Fruit fly (Drosophila melanogaster) whole organism, wandering third instar larva: ENCODE data around the gene Or65c.

ENCODE experiments used
- GATAd ChIP-seq: sonication (Bioruptor generic); optimal IDR thresholded peaks from 2 replicates; lab custom pipeline; 2016; ENCODE audit warnings: missing biosample characterization, missing genetic modification characterization
- Hr78 ChIP-seq: fragments of >200 bp; optimal IDR thresholded peaks from 2 replicates; lab custom pipeline; 2017; ENCODE audit warnings: missing biosample characterization, missing genetic modification characterization
- OdsH ChIP-seq: fragments of 200-800 bp; sonication (Bioruptor generic); optimal IDR thresholded peaks from 2 replicates; lab custom pipeline; 2016; ENCODE audit warnings: missing biosample characterization, mild to moderate bottlenecking, missing genetic modification characterization
- dsf ChIP-seq: sonication (Bioruptor generic); optimal IDR thresholded peaks from 2 replicates; lab custom pipeline; 2016; ENCODE audit warnings: missing biosample characterization, missing genetic modification characterization, borderline replicate concordance
- foxo ChIP-seq, 2 experiments: fragments of 200-800 bp; sonication (Bioruptor generic); optimal IDR thresholded peaks; 2 replicates in 1 of 2; 3 replicates in 1 of 2; lab custom pipeline; 2016 to 2017; ENCODE audit warnings: missing biosample characterization in 2 of 2, missing genetic modification characterization in 2 of 2
- h ChIP-seq: fragments of 200-800 bp; sonication (Bioruptor generic); optimal IDR thresholded peaks from 3 replicates; lab custom pipeline; 2016; ENCODE audit warnings: missing biosample characterization, mild to moderate bottlenecking, missing genetic modification characterization
- lola ChIP-seq: fragments of >200 bp; optimal IDR thresholded peaks from 2 replicates; lab custom pipeline; 2017; ENCODE audit warnings: missing biosample characterization, missing genetic modification characterization
- psq ChIP-seq: fragments of 200-800 bp; sonication (Bioruptor generic); optimal IDR thresholded peaks from 3 replicates; lab custom pipeline; 2017; ENCODE audit warnings: missing biosample characterization, mild to moderate bottlenecking, missing genetic modification characterization, moderate library complexity

DNA sequence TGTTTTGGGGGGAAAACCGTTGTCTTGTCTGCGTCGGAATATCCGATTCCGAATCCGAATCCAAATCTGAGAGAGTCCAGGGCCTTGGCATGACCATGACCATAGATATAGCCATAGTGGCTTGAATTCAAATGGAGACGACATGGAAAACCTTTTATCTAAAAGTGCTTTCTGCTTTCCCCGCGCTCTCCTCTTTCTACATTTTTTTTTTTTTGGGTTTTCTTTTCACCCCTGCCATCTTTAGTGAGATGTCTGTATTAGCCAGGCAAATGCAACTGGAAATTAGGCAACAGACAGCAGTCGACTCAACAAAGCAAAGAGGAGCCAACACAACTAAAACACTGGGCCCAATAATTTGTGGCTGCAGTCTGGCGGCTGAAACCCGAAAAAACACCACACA, 14.8 kb downstream of the Or65c start:
- no peak for TF ChIP-seq psq
- no peak for TF ChIP-seq GATAd
- no peak for TF ChIP-seq Hr78
- TF ChIP-seq h (GFP tag; lab: Kevin White, UChicago): no peak
- TF ChIP-seq lola: no peak
- TF ChIP-seq OdsH: no peak
- TF ChIP-seq foxo (GFP tag; optimal IDR thresholded peaks at IDR 0.05; lab: Kevin White, UChicago): no peak
- TF ChIP-seq dsf: no peak
